Fruit fly (Drosophila melanogaster): ENCODE results near the gene IFT54.

IFT54 gene

DNA sequence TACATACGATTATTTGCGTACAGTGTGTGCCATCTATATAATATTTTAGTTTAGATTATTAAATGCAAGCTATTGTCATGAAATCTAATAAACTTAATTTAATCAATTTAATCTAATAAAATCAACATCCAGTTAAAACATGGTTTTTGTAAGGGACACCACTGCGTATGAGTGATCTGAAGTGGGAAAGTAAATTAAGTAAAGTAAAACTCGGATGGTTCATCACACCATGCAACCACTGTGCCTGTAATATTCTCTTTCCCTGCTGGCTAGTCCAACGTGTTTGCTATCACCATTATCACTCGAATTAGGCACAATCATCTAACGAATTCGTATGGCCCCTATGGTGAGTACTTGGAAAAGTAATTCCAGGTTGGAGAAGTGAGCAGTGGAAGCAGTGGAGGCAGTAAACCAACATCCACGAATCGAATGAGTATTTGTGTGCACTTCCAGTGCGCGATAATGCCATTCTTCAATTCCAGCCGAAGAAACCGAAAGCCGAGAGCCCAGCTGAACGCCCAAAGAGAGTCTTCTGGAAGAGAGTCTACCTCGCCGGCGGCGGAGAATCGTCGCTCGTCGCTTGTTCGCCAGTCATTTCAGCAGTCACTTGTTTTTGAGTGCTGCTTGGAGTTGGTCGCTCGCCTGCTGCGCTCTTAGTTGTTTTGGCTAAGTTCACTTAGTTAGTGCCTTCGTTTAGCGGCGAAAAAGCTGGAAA, 13.4 kb upstream of the IFT54 start, which contains the start of gene red:
red (plus strand) TSS at position 403 of the 715 bp plus-strand sequence.
- peak; percentile 77 for TF ChIP-seq CG12768 (GFP tag; optimal IDR thresholded peaks at IDR 0.05)
- TF ChIP-seq Clk (GFP tag; optimal IDR thresholded peaks at IDR 0.05) = peak; percentile 78
- TF ChIP-seq kay (GFP tag; ENCODE audit: borderline replicate concordance) = peak; percentile 94
- TF ChIP-seq cic (GFP tag; optimal IDR thresholded peaks at IDR 0.05) = peak; percentile 78
- peak; percentile 81 for TF ChIP-seq CG5204 (GFP tag; optimal IDR thresholded peaks at IDR 0.05)
- TF ChIP-seq ovo (GFP tag; optimal IDR thresholded peaks at IDR 0.05) = peak; percentile 37
- TF ChIP-seq CG33017 (tag; optimal IDR thresholded peaks at IDR 0.05) = peak; percentile 86
- peak; percentile 78 for TF ChIP-seq CG14711 (tag; optimal IDR thresholded peaks at IDR 0.05)
- peak; percentile 16 for TF ChIP-seq Crg-1 (GFP tag; optimal IDR thresholded peaks at IDR 0.05)
- TF ChIP-seq CG7101 (tag; optimal IDR thresholded peaks at IDR 0.05) = peak; percentile 84
- TF ChIP-seq pad (GFP tag; optimal IDR thresholded peaks at IDR 0.05) = peak; percentile 96
- peak; percentile 54 for TF ChIP-seq CG7045 (GFP tag; optimal IDR thresholded peaks at IDR 0.05)
- no peak for TF ChIP-seq CG1620 (GFP tag; optimal IDR thresholded peaks at IDR 0.05)
- peak; percentile 85 for TF ChIP-seq CG11617 (GFP tag; optimal IDR thresholded peaks at IDR 0.05)
- TF ChIP-seq toe (GFP tag; optimal IDR thresholded peaks at IDR 0.05) = peak; percentile 68
- TF ChIP-seq cnc (optimal IDR thresholded peaks at IDR 0.05) = peak in 1 of 2 experiments; percentile 5
- peak; percentile 62 for TF ChIP-seq Hr96 (GFP tag; optimal IDR thresholded peaks at IDR 0.05)
- peak; percentile 43 for TF ChIP-seq Mnt (GFP tag; optimal IDR thresholded peaks at IDR 0.05)
- TF ChIP-seq tj (GFP tag; optimal IDR thresholded peaks at IDR 0.05) = peak; percentile 31
- peak; percentile 32 for TF ChIP-seq bab1 (GFP tag; optimal IDR thresholded peaks at IDR 0.05)

DNA sequence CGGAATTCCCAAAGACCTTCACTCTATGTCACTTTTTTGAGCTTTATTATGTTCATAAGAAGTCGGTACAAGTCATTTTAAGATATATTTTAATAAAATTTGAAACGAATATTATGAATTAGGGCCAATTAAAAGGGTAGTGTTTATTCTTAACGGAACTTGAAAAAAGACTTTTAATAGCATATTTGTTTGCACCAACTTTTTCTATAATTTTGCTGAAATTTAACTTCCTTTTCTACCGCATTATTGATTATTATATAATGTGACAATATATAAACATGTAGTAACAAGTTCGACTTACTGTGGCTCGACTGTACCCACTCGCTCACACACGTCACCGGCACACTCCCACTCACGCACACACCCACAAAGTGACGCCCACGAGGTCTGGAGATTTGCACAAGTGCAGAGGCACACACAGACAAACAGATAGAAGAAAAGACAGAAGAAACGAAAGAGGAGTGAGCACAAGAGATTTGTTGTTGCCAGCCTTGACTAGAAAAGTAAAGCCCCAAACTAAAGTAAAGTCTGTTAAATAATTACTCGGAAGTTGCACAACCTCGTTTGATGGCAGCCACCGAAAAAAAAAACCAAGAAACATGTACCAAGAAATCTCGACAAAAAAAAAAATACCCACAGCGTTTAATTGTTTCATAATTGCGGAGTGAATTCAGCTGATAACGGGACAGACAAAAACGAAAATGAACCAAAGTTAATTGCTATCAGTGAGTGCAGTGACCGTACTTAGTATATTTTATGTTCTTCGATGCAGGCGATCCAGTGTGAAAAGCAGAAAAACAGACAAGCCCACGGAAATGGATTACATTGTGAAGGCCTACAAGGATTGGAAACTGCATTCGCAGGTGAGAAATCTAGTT, 12.0 kb upstream of the IFT54 start:
- TF ChIP-seq cic (GFP tag; optimal IDR thresholded peaks at IDR 0.05) (no peak), CG14711 (tag; optimal IDR thresholded peaks at IDR 0.05) (peak; percentile 15), CG12768 (GFP tag; optimal IDR thresholded peaks at IDR 0.05) (no peak), CG1620 (GFP tag; optimal IDR thresholded peaks at IDR 0.05) (no peak), Crg-1 (GFP tag; optimal IDR thresholded peaks at IDR 0.05) (no peak), tj (GFP tag; optimal IDR thresholded peaks at IDR 0.05) (no peak), cnc (optimal IDR thresholded peaks at IDR 0.05) (no peak), CG7045 (GFP tag; optimal IDR thresholded peaks at IDR 0.05) (no peak), CG7101 (tag; optimal IDR thresholded peaks at IDR 0.05) (no peak), toe (GFP tag; optimal IDR thresholded peaks at IDR 0.05) (no peak), pad (GFP tag; optimal IDR thresholded peaks at IDR 0.05) (peak; percentile 6), bab1 (GFP tag; optimal IDR thresholded peaks at IDR 0.05) (peak; percentile 53), Mnt (GFP tag; optimal IDR thresholded peaks at IDR 0.05) (peak; percentile 30), Clk (GFP tag; optimal IDR thresholded peaks at IDR 0.05) (no peak), Hr96 (GFP tag; optimal IDR thresholded peaks at IDR 0.05) (no peak), CG5204 (GFP tag; optimal IDR thresholded peaks at IDR 0.05) (no peak), CG11617 (GFP tag; optimal IDR thresholded peaks at IDR 0.05) (no peak), CG33017 (tag; optimal IDR thresholded peaks at IDR 0.05) (no peak), kay (GFP tag; ENCODE audit: borderline replicate concordance) (peak; percentile 44), ovo (GFP tag; optimal IDR thresholded peaks at IDR 0.05) (no peak)

DNA sequence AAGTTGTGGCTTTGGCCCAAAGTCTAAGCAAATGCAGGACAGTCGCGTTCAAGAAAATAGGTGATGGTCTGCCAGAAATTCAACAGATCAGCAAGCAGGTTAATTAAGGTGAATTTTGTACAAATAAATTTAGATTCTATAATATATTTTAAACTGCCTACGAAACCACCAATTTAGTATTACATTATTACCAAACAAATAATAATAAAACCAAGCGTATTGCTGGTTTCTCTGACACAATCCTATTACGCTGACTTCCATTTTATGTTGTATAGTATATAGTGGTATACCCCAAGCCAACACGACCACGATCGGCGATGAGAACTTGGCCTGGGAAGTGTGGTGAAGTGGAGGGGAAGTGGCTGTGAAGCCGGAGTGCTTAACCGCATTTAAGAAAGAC, 10.8 kb upstream of the IFT54 start:
- no peak for TF ChIP-seq pad (GFP tag; optimal IDR thresholded peaks at IDR 0.05)
- TF ChIP-seq Crg-1 (GFP tag; optimal IDR thresholded peaks at IDR 0.05) = no peak
- no peak for TF ChIP-seq Clk (GFP tag; optimal IDR thresholded peaks at IDR 0.05)
- TF ChIP-seq CG33017 (tag; optimal IDR thresholded peaks at IDR 0.05) = no peak
- TF ChIP-seq CG7045 (GFP tag; optimal IDR thresholded peaks at IDR 0.05) = no peak
- no peak for TF ChIP-seq cnc (optimal IDR thresholded peaks at IDR 0.05)
- peak; percentile 79 for TF ChIP-seq tj (GFP tag; optimal IDR thresholded peaks at IDR 0.05)
- TF ChIP-seq CG7101 (tag; optimal IDR thresholded peaks at IDR 0.05) = no peak
- TF ChIP-seq toe (GFP tag; optimal IDR thresholded peaks at IDR 0.05) = no peak
- no peak for TF ChIP-seq CG1620 (GFP tag; optimal IDR thresholded peaks at IDR 0.05)
- TF ChIP-seq CG14711 (tag; optimal IDR thresholded peaks at IDR 0.05) = peak; percentile 41
- TF ChIP-seq kay (GFP tag; ENCODE audit: borderline replicate concordance) = no peak
- TF ChIP-seq Hr96 (GFP tag; optimal IDR thresholded peaks at IDR 0.05) = no peak
- TF ChIP-seq Mnt (GFP tag; optimal IDR thresholded peaks at IDR 0.05) = no peak
- TF ChIP-seq CG5204 (GFP tag; optimal IDR thresholded peaks at IDR 0.05) = no peak
- TF ChIP-seq CG12768 (GFP tag; optimal IDR thresholded peaks at IDR 0.05) = no peak
- peak; percentile 62 for TF ChIP-seq bab1 (GFP tag; optimal IDR thresholded peaks at IDR 0.05)
- TF ChIP-seq CG11617 (GFP tag; optimal IDR thresholded peaks at IDR 0.05) = no peak
- TF ChIP-seq ovo (GFP tag; optimal IDR thresholded peaks at IDR 0.05) = no peak
- no peak for TF ChIP-seq cic (GFP tag; optimal IDR thresholded peaks at IDR 0.05)

DNA sequence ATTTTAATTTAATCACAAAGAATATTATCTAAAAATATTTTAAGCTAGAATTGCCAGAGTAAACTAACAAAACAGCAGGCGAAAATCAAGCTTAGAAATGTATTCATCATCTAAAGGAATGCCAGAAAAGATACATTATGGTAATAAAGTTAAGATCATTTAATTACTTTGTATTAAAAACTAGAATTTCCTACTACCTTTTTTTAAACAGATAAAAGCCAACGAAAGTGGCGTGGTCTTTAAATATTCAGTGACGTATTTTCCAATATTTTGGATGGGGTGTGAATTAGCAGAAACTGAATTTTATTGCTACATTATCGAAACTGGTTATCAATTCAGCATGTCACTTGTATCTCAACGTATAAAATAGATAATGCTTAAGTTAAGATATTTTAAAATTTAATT, 9.9 kb upstream of the IFT54 start:
- TF ChIP-seq kay (GFP tag; ENCODE audit: borderline replicate concordance) (no peak), bab1 (GFP tag; optimal IDR thresholded peaks at IDR 0.05) (no peak), CG7045 (GFP tag; optimal IDR thresholded peaks at IDR 0.05) (no peak), toe (GFP tag; optimal IDR thresholded peaks at IDR 0.05) (no peak), CG7101 (tag; optimal IDR thresholded peaks at IDR 0.05) (no peak), cic (GFP tag; optimal IDR thresholded peaks at IDR 0.05) (no peak), pad (GFP tag; optimal IDR thresholded peaks at IDR 0.05) (no peak), tj (GFP tag; optimal IDR thresholded peaks at IDR 0.05) (no peak), Clk (GFP tag; optimal IDR thresholded peaks at IDR 0.05) (no peak), CG33017 (tag; optimal IDR thresholded peaks at IDR 0.05) (no peak), cnc (optimal IDR thresholded peaks at IDR 0.05) (no peak)
